Worm (Caenorhabditis elegans) whole organism, L4/young adult: ENCODE data around the gene idh-1.

Source experiments
- W03F9.2 ChIP-seq: fragments of 150-350 bp; optimal IDR thresholded peaks from 2 replicates; lab custom pipeline; 2014; ENCODE audit warnings: missing biosample characterization, missing genetic modification characterization
- dao-5 ChIP-seq: sonication (generic microtip); optimal IDR thresholded peaks from 2 replicates; lab custom pipeline; 2016; ENCODE audit warnings: missing genotype, missing genetic modification characterization, moderate library complexity, missing compliant biosample characterization
- him-1 ChIP-seq: sonication (generic microtip); optimal IDR thresholded peaks from 2 replicates; lab custom pipeline; 2016; ENCODE audit warnings: missing genotype, missing genetic modification reagents, missing genetic modification characterization, missing compliant biosample characterization

The idh-1 gene

DNA sequence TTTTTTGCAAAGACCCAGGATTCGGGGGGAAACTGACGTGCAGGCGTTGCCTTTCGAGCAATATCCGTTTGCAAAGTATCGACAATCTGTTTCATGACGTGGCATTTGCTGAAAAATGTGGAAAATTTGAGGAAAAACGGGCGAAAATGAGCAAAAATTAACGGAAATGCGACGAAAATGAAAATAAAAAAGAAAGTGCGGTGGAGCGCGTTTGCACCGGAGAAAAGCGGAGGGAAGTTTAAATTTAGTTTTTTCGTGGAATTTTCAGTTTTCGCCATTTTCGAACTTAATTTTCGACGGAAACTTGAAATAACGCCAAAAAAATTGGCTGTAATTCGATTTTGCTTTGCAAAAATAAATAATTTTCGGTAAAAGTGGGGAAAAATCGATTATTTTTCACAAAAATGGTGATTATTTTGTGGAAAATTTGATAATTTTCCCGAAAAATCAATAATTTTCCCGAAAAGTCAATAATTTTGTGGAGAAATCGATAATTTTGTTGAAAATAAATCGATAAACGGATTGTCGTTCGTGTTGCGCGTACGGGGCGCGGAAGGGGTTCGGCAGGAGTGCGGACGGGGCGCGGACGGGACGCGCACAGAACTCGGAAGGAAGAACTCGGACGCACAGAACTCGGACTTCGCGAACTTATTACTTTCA is 37.0 kb downstream of the idh-1 start:
- TF ChIP-seq him-1 (tag; lab: Kevin White, UChicago) (no peak), dao-5 (tag; lab: Kevin White, UChicago) (no peak), W03F9.2 (tag; lab: Kevin White, UChicago) (no peak)

DNA sequence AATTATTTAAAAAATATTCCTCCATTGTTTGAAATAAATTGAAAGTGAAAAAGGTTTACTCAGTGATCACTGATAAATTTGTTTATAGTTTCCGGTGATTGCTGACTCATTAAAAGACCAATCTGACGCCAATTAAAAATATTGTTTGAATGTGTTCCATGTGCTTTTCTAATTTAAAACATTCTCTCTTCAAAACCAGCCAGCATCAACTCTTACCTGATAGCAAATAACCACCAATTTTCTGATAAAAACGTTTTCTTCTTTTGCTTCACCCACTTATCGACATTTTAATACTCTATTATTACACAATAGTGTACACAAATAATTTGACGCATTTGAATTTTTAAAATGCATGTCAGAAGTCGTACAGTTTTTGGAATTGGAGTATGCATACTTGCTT is 39.2 kb downstream of the idh-1 start, which contains the start of gene F56D5.6:
Gene F56D5.6, plus strand, starts transcription at position 208 of the 400 bp plus-strand sequence.
- no peak for TF ChIP-seq him-1 (tag; lab: Kevin White, UChicago)
- no peak for TF ChIP-seq dao-5 (tag; lab: Kevin White, UChicago)
- no peak for TF ChIP-seq W03F9.2 (tag; lab: Kevin White, UChicago)

DNA sequence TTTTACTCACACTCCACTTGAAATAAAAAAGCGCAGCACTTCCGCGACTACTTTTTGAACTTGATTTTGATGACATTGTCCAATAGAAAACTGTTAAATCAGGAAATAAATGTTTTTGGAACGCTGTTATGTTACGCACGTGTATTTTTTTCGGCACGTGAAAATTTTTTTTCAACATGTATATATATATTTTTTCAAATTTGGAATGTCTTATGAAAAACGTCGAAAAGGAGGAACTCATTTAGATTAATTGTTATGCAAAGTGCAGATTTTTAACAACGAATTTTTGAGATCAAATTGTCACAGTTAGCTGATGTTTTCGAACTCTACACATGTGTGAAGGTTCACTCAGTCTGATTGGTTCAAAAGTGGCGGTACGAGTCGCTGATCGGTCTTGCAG is 42.4 kb downstream of the idh-1 start, which contains the start of gene F56D5.2:
Gene F56D5.2, minus strand, starts transcription at position 101 of the 400 bp plus-strand sequence.
- TF ChIP-seq W03F9.2 (tag; lab: Kevin White, UChicago) (no peak), dao-5 (tag; lab: Kevin White, UChicago) (no peak), him-1 (tag; lab: Kevin White, UChicago) (no peak)

DNA sequence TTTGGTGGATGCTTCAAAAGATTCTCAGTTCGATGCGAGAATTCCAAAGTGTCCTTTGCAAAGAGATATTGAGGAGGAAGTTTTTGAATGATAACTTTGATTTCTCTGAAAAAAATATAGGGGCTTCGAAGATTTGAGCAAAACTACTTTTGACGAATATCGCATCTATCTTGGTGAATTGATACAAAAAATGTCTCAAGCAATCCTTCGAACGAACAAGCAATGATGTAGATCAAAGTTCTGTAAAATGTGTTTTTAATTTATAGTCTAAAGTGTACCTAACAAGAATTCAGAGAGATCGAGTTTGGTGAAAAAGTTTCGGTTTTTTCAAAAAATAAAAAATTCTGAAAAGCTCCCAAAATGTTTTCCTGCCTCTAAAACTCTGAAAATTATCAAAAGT is 43.6 kb downstream of the idh-1 start, which contains the start of gene F56D5.3:
Gene F56D5.3, plus strand, starts transcription at position 301 of the 400 bp plus-strand sequence.
- TF ChIP-seq dao-5 (tag; lab: Kevin White, UChicago) (no peak), him-1 (tag; lab: Kevin White, UChicago) (no peak), W03F9.2 (tag; lab: Kevin White, UChicago) (no peak)

DNA sequence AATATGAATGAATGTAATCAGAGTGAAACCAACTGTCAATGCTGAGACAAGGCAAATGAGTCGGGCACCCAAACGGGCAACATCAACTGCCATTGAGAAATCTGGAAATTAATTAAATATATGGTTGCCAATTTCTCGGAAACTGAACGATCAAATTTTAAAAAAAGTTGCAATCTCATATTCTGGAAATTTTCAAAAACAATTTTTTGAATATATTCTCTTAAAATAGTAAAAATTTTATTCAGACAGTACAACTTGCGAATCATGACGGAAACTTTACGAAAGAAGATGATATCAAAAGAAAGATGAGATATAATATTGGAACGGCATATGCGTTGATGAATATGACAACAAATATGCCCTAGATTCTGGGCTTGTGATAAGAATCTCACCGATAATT is 44.8 kb downstream of the idh-1 start, which contains the start of gene col-121:
Gene col-121, minus strand, starts transcription at position 101 of the 400 bp plus-strand sequence.
- TF ChIP-seq him-1 (tag; lab: Kevin White, UChicago) (no peak), W03F9.2 (tag; lab: Kevin White, UChicago) (no peak), dao-5 (tag; lab: Kevin White, UChicago) (no peak)
